Worm (Caenorhabditis elegans): ENCODE results near the gene lgc-38.

The lgc-38 gene

ce11 chrIII:7030044-7030804 lies 21.3 kb downstream of the lgc-38 start (continued):
- TF ChIP-seq lin-29 (GFP tag; IDR thresholded peaks at IDR 0.05) (no peak), mep-1 (tag; optimal IDR thresholded peaks at IDR 0.05) (peak; percentile 43), lir-3 (tag; optimal IDR thresholded peaks at IDR 0.05) (no peak), skn-1 (tag; optimal IDR thresholded peaks at IDR 0.05) (no peak), ceh-28 (tag; optimal IDR thresholded peaks at IDR 0.05) (no peak), spr-3 (GFP tag; optimal IDR thresholded peaks at IDR 0.05) (no peak), F44E2.7 (GFP tag; IDR thresholded peaks at IDR 0.05) (no peak), nhr-111 (GFP tag; optimal IDR thresholded peaks at IDR 0.05) (peak; percentile 34), set-16 (GFP tag; IDR thresholded peaks at IDR 0.05) (no peak), snpc-4 (tag; optimal IDR thresholded peaks at IDR 0.05) (peak; percentile 75), ctbp-1 (GFP tag; IDR thresholded peaks at IDR 0.05) (peak; percentile 60; the same call in 1 of the 2 replicates), dmd-6 (GFP tag; IDR thresholded peaks at IDR 0.05) (peak; percentile 61), lin-38 (GFP tag; IDR thresholded peaks at IDR 0.05) (peak; percentile 62), ceh-32 (tag; optimal IDR thresholded peaks at IDR 0.05; ENCODE audit: poor library complexity) (no peak), dpl-1 (GFP tag; optimal IDR thresholded peaks at IDR 0.05) (peak; percentile 39), sdz-12 (GFP tag; optimal IDR thresholded peaks at IDR 0.05) (no peak), ztf-11 (tag; optimal IDR thresholded peaks at IDR 0.05) (no peak), fkh-10 (GFP tag; optimal IDR thresholded peaks at IDR 0.05) (no peak), zfp-2 (tag; optimal IDR thresholded peaks at IDR 0.05) (no peak), mes-2 (tag; optimal IDR thresholded peaks at IDR 0.05; ENCODE audit: poor library complexity, severe bottlenecking) (peak; percentile 62), tra-1 (GFP tag; IDR thresholded peaks at IDR 0.05) (peak; percentile 56), aha-1 (tag) (peak; percentile 48), Y105C5A.15 (GFP tag; IDR thresholded peaks at IDR 0.05) (no peak), gei-8 (GFP tag; optimal IDR thresholded peaks at IDR 0.05) (peak; percentile 1), nhr-237 (tag; optimal IDR thresholded peaks at IDR 0.05) (no peak), unc-39 (tag; optimal IDR thresholded peaks at IDR 0.05) (no peak), T20F7.1 (GFP tag; optimal IDR thresholded peaks at IDR 0.05) (no peak), vab-7 (GFP tag; IDR thresholded peaks at IDR 0.05) (0 out of 2 replicates have a peak, but pooled peaks have one; percentile 28), zip-11 (GFP tag; IDR thresholded peaks at IDR 0.05) (no peak), daf-12 (tag; optimal IDR thresholded peaks at IDR 0.05) (no peak)

DNA sequence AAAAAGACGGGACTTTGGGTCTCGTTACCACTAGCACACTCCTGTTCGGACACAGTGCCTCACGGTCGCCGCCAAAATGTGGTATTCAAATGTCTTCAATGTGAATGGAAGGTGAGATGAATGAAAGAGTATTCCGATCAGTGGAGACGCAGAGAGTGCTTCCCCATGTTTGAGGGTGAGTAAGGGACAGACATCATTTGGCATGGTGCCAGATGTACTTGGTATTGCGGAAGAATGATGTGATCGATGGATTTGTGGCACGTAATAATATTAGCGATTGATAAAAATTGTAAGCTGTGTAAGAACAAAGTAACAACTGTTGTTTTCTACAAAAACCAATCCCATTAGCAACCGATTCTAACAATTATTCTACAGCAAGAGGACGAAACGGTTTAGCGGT lies 23.1 kb downstream of the lgc-38 start:
- TF ChIP-seq F37D6.2 (tag; optimal IDR thresholded peaks at IDR 0.05), result no peak
- TF ChIP-seq unc-62 (GFP tag; optimal IDR thresholded peaks at IDR 0.05 in 1 of 2), result peak in 1 of 2 experiments; percentile 95
- no peak for TF ChIP-seq unc-62 (tag; optimal IDR thresholded peaks at IDR 0.05)
- no peak for TF ChIP-seq F10B5.3 (tag; optimal IDR thresholded peaks at IDR 0.05)
- TF ChIP-seq cey-2 (tag; optimal IDR thresholded peaks at IDR 0.05; ENCODE audit: borderline replicate concordance, insufficient read depth), result no peak
- no peak for TF ChIP-seq ctbp-1 (GFP tag; IDR thresholded peaks at IDR 0.05)

ce11 chrIII:7034252-7035223 lies 25.6 kb downstream of the lgc-38 start:
- TF ChIP-seq R02D3.7 (tag; optimal IDR thresholded peaks at IDR 0.05) (no peak), unc-62 (GFP tag; optimal IDR thresholded peaks at IDR 0.05 in 1 of 2) (peak in 1 of 2 experiments; percentile 57), unc-62 (tag; optimal IDR thresholded peaks at IDR 0.05) (no peak), aha-1 (tag) (peak; percentile 97), dmd-8 (GFP tag; IDR thresholded peaks at IDR 0.05) (no peak)

All from whole organism, L4 larva.